Fruit fly (Drosophila melanogaster) Kc167 (cell line): ENCODE results near the gene ZnT33D.

Experiments used
- Sin3A ChIP-seq: fragments of >200 bp; optimal IDR thresholded peaks from 2 replicates; lab custom pipeline; 2018; ENCODE audit warnings: missing external identifiers
- h ChIP-seq: fragments of >200 bp; optimal IDR thresholded peaks from 3 replicates; lab custom pipeline; 2018; ENCODE audit warnings: missing external identifiers
- ttk ChIP-seq: sonication (Bioruptor generic); optimal IDR thresholded peaks from 2 replicates; lab custom pipeline; 2017; ENCODE audit warnings: missing external identifiers

- TF ChIP-seq ttk (lab: Kevin White, UChicago) (no peak), Sin3A (no peak), h (lab: Kevin White, UChicago) (no peak)
Observed at dm6 chr2L:12134125-12134378, 30.0 kb upstream of the ZnT33D start.
